Worm (Caenorhabditis elegans): ENCODE results near the gene hoe-1.
"Not testable (repeated sequence)": the region's sequence is repeated elsewhere in the genome, so short reads cannot be mapped to it uniquely, and the experiment has no call there.

The hoe-1 gene

DNA sequence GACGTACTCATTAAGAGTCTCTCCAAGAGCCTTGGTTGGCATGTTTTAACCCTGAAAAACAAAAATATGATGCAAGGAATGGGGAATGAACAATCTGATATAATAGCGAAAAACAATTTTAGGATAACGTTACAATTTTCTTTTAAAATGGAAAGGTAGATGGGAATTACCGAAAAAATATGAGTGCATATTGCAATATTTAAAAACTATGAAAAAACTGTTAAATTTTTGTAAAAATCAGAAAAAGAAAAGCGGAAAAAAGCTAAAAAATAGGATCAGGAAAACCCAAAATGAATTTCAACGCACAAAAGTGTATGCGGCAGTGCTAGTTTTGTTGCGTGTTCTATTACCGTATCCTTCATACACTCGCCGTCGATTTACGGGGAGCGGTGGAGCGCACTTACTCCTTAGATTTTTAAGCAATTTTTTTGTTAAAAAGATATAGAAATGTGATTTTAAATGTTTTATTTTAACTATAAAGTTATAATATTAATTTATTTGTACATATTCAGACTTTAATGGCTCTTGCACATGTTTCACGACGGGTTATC, 5.7 kb upstream of the hoe-1 start, which contains the start of the genes rpl-20 and Y17G9B.5:
rpl-20 (minus strand) TSS at position 51 of the 551 bp plus-strand sequence.
Y17G9B.5 (plus strand) TSS at position 513 of the 551 bp plus-strand sequence.
- peak; percentile 99 for TF ChIP-seq him-1 (tag; optimal IDR thresholded peaks at IDR 0.05)
- TF ChIP-seq dao-5 (tag; optimal IDR thresholded peaks at IDR 0.05), result peak; percentile 82
- peak; percentile 99 for TF ChIP-seq W03F9.2 (tag; optimal IDR thresholded peaks at IDR 0.05)

DNA sequence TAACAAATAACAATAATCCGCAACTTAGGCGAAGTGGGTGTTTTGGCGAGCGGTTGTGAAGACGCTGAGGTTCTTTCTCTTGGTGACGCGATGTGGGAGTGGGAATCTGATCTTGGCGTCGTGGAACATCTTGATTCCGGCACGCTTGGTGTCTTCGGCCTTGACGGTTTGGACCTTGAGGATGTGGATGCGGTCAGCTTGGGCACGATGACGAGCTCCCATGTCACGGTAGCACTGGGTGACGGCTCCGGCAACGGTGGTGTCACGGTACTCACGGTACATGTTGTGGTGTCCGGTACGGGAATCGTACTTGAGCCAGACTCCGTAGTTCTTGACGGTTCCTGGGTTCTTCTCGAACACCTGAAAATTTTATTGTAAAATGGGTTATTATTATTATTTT, 5.1 kb upstream of the hoe-1 start:
- TF ChIP-seq W03F9.2 (tag; optimal IDR thresholded peaks at IDR 0.05) (no peak), him-1 (tag; optimal IDR thresholded peaks at IDR 0.05) (no peak), dao-5 (tag; optimal IDR thresholded peaks at IDR 0.05) (no peak)

- TF ChIP-seq W03F9.2 (tag; optimal IDR thresholded peaks at IDR 0.05) (no peak), dao-5 (tag; optimal IDR thresholded peaks at IDR 0.05) (peak; percentile 17), him-1 (tag; optimal IDR thresholded peaks at IDR 0.05) (no peak)
These were observed 4.5 kb upstream of the hoe-1 start, which contains the start of gene cyc-2.1 for ce11 chrIV:4748408-4749105. TSS of gene cyc-2.1 (minus strand) at chrIV:4749012.

DNA sequence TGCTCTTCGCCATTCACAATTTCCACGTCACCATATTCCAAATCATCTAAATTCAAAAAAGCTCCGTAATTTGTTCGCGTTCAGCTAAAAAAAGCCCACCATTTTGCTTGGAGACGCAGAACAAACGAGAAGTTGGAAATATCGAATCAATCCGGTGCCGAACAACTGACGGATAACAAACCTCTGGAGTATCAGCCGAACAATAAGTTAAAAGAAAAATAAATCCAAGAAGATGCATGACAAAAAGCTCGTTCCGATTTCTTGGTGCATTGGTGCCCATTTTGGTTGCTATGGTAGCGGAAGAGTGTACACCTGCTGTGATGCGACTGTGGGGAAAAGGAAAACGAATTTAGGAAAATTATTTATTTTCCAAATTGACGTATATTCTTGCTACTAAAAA, 3.5 kb upstream of the hoe-1 start, which contains the start of gene tctn-1:
tctn-1 (minus strand) TSS at position 280 of the 400 bp plus-strand sequence.
- no peak for TF ChIP-seq him-1 (tag; optimal IDR thresholded peaks at IDR 0.05)
- TF ChIP-seq dao-5 (tag; optimal IDR thresholded peaks at IDR 0.05), result no peak
- no peak for TF ChIP-seq W03F9.2 (tag; optimal IDR thresholded peaks at IDR 0.05)

ce11 chrIV:4745422-4745821, 1.4 kb upstream of the hoe-1 start, which contains the start of gene timm-17B.1:
TSS of gene timm-17B.1 (minus strand) at chrIV:4745492.
- TF ChIP-seq W03F9.2 (tag; optimal IDR thresholded peaks at IDR 0.05) (peak; percentile 96), dao-5 (tag; optimal IDR thresholded peaks at IDR 0.05) (no peak), him-1 (tag; optimal IDR thresholded peaks at IDR 0.05) (peak; percentile 10)

- no peak for TF ChIP-seq dao-5 (tag; optimal IDR thresholded peaks at IDR 0.05)
- no peak for TF ChIP-seq him-1 (tag; optimal IDR thresholded peaks at IDR 0.05)
- no peak for TF ChIP-seq W03F9.2 (tag; optimal IDR thresholded peaks at IDR 0.05)
These were observed 1.6 kb downstream of the hoe-1 start for ce11 chrIV:4742480-4742879.

DNA sequence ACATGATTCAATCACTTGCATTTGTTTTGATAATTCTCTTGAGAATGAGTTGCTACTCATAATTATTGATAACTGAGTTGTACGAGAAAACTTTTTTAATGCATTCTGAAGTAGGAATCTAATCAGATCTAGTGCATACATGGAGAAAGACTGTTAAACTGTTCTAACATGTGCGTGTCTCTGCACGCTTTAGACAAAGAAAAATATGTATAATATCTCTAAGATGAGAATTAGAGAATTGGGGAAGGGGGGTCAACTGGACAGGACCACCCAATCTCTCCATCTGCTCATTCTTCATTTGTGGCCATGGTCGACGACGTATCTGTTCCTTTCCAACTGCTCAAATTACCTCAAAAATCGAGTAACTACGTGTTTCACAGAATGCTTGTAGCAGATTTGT, 6.8 kb downstream of the hoe-1 start, which contains the start of gene fbxb-78:
fbxb-78 (plus strand) TSS at position 301 of the 400 bp plus-strand sequence.
- no peak for TF ChIP-seq him-1 (tag; optimal IDR thresholded peaks at IDR 0.05)
- TF ChIP-seq dao-5 (tag; optimal IDR thresholded peaks at IDR 0.05), result no peak
- no peak for TF ChIP-seq W03F9.2 (tag; optimal IDR thresholded peaks at IDR 0.05)

DNA sequence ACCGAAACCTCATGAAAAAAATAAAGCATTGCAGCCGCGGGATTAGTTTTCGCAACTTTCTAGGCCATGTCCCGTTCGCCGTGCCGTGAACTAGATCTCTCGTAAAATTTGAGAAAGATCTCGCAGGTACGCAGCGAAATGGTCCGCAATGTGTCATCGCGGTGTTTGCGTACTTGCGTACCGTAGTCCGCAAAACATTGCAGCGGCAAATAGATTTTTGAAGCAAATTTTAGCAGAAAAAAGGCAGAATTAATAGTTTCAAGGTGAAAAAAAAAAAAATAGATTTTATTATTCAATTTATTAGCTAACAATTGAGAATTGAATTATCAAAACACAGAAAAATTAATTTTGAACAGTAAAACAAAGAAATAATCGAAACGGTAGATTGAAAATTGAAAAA, 16.1 kb downstream of the hoe-1 start:
- TF ChIP-seq him-1 (tag; optimal IDR thresholded peaks at IDR 0.05) (peak; percentile 73), W03F9.2 (tag; optimal IDR thresholded peaks at IDR 0.05) (peak; percentile 37)

DNA sequence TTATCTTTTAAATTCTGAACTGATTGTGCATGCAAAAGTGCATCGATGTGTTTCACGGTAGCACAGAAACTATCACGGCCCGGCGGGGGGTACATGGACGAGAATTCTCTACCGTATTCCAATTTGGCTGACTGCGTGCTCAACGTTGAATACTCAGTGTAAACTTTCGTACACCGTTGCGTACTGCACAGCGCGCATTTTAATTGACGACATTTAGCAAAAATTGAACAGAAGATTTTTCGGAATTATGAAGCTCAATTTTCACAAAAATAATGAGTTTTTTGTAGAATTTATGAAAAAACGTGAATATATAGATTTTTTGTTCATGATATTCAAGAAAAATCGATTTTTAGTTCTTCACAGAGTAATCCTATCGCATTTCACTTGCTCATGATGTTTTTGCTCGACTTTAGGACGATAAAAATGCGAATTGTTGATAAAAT, 18.6 kb downstream of the hoe-1 start:
- peak; percentile 1 for TF ChIP-seq dao-5 (tag; optimal IDR thresholded peaks at IDR 0.05)
- TF ChIP-seq him-1 (tag; optimal IDR thresholded peaks at IDR 0.05), result peak; percentile 88

DNA sequence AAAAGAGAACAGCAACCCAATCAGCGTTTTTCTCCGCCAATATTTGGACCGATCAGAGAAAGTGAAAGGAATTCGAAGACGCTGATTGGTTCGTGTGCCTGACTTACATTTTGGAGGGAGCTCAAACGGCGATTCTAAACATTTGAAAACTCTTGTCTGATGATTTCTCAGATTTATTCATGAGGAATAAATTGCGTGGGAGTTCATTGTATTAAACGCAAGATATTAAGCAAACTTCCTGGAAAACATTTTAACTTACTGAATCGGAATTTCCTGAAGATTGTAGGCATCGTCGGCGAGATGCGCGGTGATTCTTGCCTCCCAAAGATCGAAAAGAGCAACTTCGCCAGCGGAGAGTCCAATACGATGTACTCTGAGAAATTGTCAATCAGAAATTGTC, 19.5 kb downstream of the hoe-1 start, which contains the start of gene K08F11.1:
K08F11.1 (plus strand) TSS at position 301 of the 400 bp plus-strand sequence.
- TF ChIP-seq W03F9.2 (tag; optimal IDR thresholded peaks at IDR 0.05) (no peak), dao-5 (tag; optimal IDR thresholded peaks at IDR 0.05) (no peak), him-1 (tag; optimal IDR thresholded peaks at IDR 0.05) (no peak)

- TF ChIP-seq dao-5 (tag; optimal IDR thresholded peaks at IDR 0.05) (no peak), him-1 (tag; optimal IDR thresholded peaks at IDR 0.05) (no peak), W03F9.2 (tag; optimal IDR thresholded peaks at IDR 0.05) (no peak)
These were observed 20.4 kb downstream of the hoe-1 start for ce11 chrIV:4723687-4724086.

- not testable (repeated sequence) for TF ChIP-seq W03F9.2, dao-5, him-1 (tag; optimal IDR thresholded peaks at IDR 0.05)
These were observed 28.3 kb downstream of the hoe-1 start, which contains the start of gene miro-1 for ce11 chrIV:4715785-4716184. TSS of gene miro-1 (minus strand) at chrIV:4715807.

DNA sequence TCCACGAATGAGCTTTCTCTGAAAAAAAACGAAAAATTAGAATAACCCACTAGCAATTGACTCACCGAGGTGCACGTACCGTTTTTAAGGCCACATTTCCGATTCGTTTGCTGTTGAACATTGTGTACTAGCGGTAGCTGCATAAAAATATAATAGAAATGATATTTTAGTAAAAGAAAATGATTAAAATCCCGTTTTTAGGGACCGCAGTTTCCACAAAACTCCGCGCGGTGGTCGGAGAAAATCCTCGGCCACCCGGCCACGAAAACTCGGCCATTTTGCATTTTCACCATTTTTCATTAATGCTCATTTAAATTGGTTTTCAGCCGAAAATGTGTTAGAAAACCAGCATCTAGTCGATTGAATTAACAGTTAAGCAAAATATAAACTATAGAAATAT, 31.7 kb downstream of the hoe-1 start, which contains the start of gene yars-2:
yars-2 (minus strand) TSS at position 249 of the 400 bp plus-strand sequence.
- TF ChIP-seq him-1 (tag; optimal IDR thresholded peaks at IDR 0.05) (no peak), dao-5 (tag; optimal IDR thresholded peaks at IDR 0.05) (no peak), W03F9.2 (tag; optimal IDR thresholded peaks at IDR 0.05) (no peak)

DNA sequence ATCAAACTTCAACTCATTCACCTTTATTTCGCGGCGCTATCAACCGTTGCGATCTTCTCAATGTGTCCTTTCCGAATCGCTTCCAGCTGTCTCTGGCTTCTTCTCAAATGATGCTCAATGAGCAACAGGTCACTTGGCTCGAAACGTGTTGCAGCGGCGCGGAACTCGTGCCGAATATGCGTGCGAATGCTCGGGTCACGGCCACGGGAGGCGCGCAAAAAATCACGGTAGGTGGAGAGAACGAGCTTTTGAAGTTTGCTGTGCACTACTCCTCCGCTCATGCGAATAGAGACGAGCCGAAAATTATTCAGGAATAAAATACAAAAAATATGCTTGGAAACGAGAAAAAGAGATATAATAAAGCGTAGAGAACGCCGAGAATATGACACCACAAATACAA, 33.6 kb downstream of the hoe-1 start, which contains the start of gene cif-1:
cif-1 (minus strand) TSS at position 297 of the 400 bp plus-strand sequence.
- TF ChIP-seq dao-5 (tag; optimal IDR thresholded peaks at IDR 0.05), result no peak
- TF ChIP-seq W03F9.2 (tag; optimal IDR thresholded peaks at IDR 0.05), result no peak
- no peak for TF ChIP-seq him-1 (tag; optimal IDR thresholded peaks at IDR 0.05)

Measured in whole organism, L4/young adult.